Worm (Caenorhabditis elegans) whole organism, early embryonic: Measurements from ENCODE around the gene F11E6.9.

Experiments used
- B0310.2 ChIP-seq: sonication (generic microtip); optimal IDR thresholded peaks from 2 replicates; lab custom pipeline; 2016; ENCODE audit warnings: mild to moderate bottlenecking, missing genetic modification characterization, missing compliant biosample characterization
- F13C5.2 ChIP-seq: sonication (generic microtip); optimal IDR thresholded peaks from 2 replicates; lab custom pipeline; 2017; ENCODE audit warnings: mild to moderate bottlenecking, missing genetic modification characterization, inconsistent platforms, missing compliant biosample characterization
- aly-1 ChIP-seq: sonication (generic microtip); optimal IDR thresholded peaks from 2 replicates; lab custom pipeline; 2016; ENCODE audit warnings: missing genetic modification characterization, missing compliant biosample characterization
- ama-1 ChIP-seq: fragments of 150-350 bp; optimal IDR thresholded peaks from 2 replicates; lab custom pipeline; 2014
- ceh-13 ChIP-seq: fragments of 200-800 bp; sonication (Bioruptor generic); optimal IDR thresholded peaks from 2 replicates; lab custom pipeline; 2018; ENCODE audit warnings: mild to moderate bottlenecking, missing genetic modification characterization, missing compliant biosample characterization
- ceh-36 ChIP-seq: sonication (generic microtip); optimal IDR thresholded peaks from 2 replicates; lab custom pipeline; 2016; ENCODE audit warnings: missing genetic modification characterization, inconsistent platforms, missing compliant biosample characterization
- ets-7 ChIP-seq: sonication (generic microtip); optimal IDR thresholded peaks from 2 replicates; lab custom pipeline; 2016; ENCODE audit warnings: missing genotype, missing genetic modification characterization, missing compliant biosample characterization
- flt-1 ChIP-seq: fragments of 200-800 bp; sonication (Bioruptor generic); IDR thresholded peaks from 2 replicates; pipeline ENCODE4 v1.3.6; 2022; ENCODE audit warnings: missing genetic modification characterization, missing compliant biosample characterization
- hmbx-1 ChIP-seq: sonication (generic microtip); optimal IDR thresholded peaks from 2 replicates; lab custom pipeline; 2016; ENCODE audit warnings: mild to moderate bottlenecking, missing genetic modification characterization, missing compliant biosample characterization
- hmg-4 ChIP-seq: fragments of 200-800 bp; sonication (Bioruptor generic); optimal IDR thresholded peaks from 2 replicates; lab custom pipeline; 2018; ENCODE audit warnings: mild to moderate bottlenecking, missing genetic modification characterization, missing compliant biosample characterization
- hnd-1 ChIP-seq: sonication (generic microtip); optimal IDR thresholded peaks from 2 replicates; lab custom pipeline; 2016; ENCODE audit warnings: missing genetic modification characterization, missing compliant biosample characterization
- pes-1 ChIP-seq: fragments of 200-800 bp; sonication (Bioruptor generic); IDR thresholded peaks from 2 replicates; pipeline ENCODE4 v1.3.6; 2022; ENCODE audit warnings: missing genetic modification reagents, missing genetic modification characterization, missing compliant biosample characterization
- scrt-1 ChIP-seq: fragments of 200-800 bp; sonication (Bioruptor generic); IDR thresholded peaks from 2 replicates; pipeline ENCODE4 v1.3.6; 2022; ENCODE audit warnings: missing genetic modification characterization, missing compliant biosample characterization
- sea-1 ChIP-seq: fragments of 200-800 bp; sonication (Bioruptor generic); conservative IDR thresholded peaks from 2 replicates; pipeline ENCODE4 v1.3.6; 2022; ENCODE audit warnings: missing genetic modification characterization, missing compliant biosample characterization
- tbx-11 ChIP-seq: fragments of 200-800 bp; sonication (Bioruptor generic); IDR thresholded peaks from 2 replicates; pipeline ENCODE4 v1.3.6; 2022; ENCODE audit warnings: missing genetic modification characterization, missing compliant biosample characterization
- tbx-37 ChIP-seq: fragments of 200-800 bp; sonication (Bioruptor generic); conservative IDR thresholded peaks from 2 replicates; pipeline ENCODE4 v1.3.6; 2022; ENCODE audit warnings: missing genetic modification reagents, missing genetic modification characterization, missing compliant biosample characterization
- tra-4 ChIP-seq: sonication (generic microtip); optimal IDR thresholded peaks from 2 replicates; lab custom pipeline; 2017; ENCODE audit warnings: missing genetic modification characterization, missing compliant biosample characterization

F11E6.9 gene

DNA sequence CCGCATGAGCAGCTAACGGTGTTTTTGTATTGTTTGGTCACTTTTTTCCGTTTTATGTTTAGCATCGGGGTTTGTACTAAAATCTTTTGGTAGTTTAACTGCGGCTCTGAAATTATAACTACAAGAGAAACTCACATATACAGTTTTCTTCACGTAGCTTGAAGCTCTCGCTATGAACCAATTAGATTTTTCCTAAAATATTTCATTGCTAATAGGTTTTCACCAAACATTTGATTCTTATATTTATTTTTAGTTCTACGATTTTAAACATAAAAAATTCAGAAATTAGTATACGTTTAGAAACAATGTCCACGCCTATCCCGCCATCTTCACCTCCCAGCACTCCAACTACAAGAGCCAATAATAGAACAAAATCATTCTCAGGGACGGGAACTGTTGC lies 47.7 kb downstream of the F11E6.9 start, which contains the start of gene C06A12.3:
Gene C06A12.3 (plus strand): TSS at position 301 of the 400 bp plus-strand sequence.
- no peak for TF ChIP-seq ama-1 (lab: Kevin White, UChicago)
- no peak for TF ChIP-seq F13C5.2
- TF ChIP-seq hmbx-1 (tag; lab: Kevin White, UChicago) = no peak
- no peak for TF ChIP-seq aly-1 (tag; lab: Kevin White, UChicago)
- no peak for TF ChIP-seq hnd-1 (tag; lab: Kevin White, UChicago)
- no peak for TF ChIP-seq pes-1
- TF ChIP-seq ceh-13 (GFP tag; lab: Kevin White, UChicago) = no peak
- TF ChIP-seq ceh-36 (tag; lab: Kevin White, UChicago) = no peak
- TF ChIP-seq tbx-37 = no peak
- TF ChIP-seq tra-4 (tag; lab: Kevin White, UChicago) = no peak
- TF ChIP-seq flt-1 (GFP tag; lab: Robert Waterston, UW) = no peak
- no peak for TF ChIP-seq scrt-1
- no peak for TF ChIP-seq hmg-4 (GFP tag; lab: Kevin White, UChicago)
- TF ChIP-seq tbx-11 (GFP tag; lab: Robert Waterston, UW) = no peak
- TF ChIP-seq sea-1 (GFP tag; lab: Robert Waterston, UW) = no peak
- no peak for TF ChIP-seq ets-7
- no peak for TF ChIP-seq B0310.2

DNA sequence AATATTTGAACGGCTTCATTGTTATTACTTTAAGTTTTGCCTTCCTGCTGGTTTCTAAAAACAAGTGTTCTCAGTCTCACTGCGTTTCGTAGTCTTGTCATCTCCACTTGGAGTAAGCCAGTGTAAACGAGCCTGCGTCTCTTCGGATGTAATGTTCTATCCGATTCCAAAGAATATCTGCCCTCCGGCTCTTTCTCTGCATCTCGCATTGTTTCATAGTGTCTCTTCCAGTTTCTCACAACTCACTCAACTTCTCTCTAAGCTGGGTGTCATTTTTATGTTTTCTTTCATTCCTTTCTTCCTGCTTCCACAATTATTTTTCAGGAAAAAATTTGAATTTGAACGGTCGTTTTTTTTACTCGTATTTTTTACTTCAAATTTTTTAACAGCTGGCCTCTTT lies 48.2 kb downstream of the F11E6.9 start:
- TF ChIP-seq hnd-1 (tag; lab: Kevin White, UChicago) (no peak), tra-4 (tag; lab: Kevin White, UChicago) (no peak), ama-1 (lab: Kevin White, UChicago) (no peak), hmg-4 (GFP tag; lab: Kevin White, UChicago) (no peak), flt-1 (GFP tag; lab: Robert Waterston, UW) (no peak), ceh-36 (tag; lab: Kevin White, UChicago) (no peak), tbx-37 (no peak), ets-7 (no peak), pes-1 (no peak), B0310.2 (no peak), hmbx-1 (tag; lab: Kevin White, UChicago) (no peak), F13C5.2 (no peak), aly-1 (tag; lab: Kevin White, UChicago) (no peak), sea-1 (GFP tag; lab: Robert Waterston, UW) (no peak), tbx-11 (GFP tag; lab: Robert Waterston, UW) (no peak), scrt-1 (no peak), ceh-13 (GFP tag; lab: Kevin White, UChicago) (no peak)
